Fruit fly (Drosophila melanogaster) whole organism, pupa: ENCODE measurements around the gene CG31445.

ENCODE experiments used
- CG10348 ChIP-seq: fragments of 200-800 bp; sonication (Bioruptor generic); IDR thresholded peaks from 2 replicates; pipeline ENCODE4 v1.3.6; 2022; ENCODE audit warnings: missing biosample characterization, missing genetic modification characterization
- CG12605 ChIP-seq: fragments of 200-800 bp; sonication (Bioruptor generic); IDR thresholded peaks from 2 replicates; pipeline ENCODE4 v1.3.6; 2022; ENCODE audit warnings: missing biosample characterization, missing genetic modification characterization
- CG13204 ChIP-seq: fragments of 200-800 bp; sonication (Bioruptor generic); optimal IDR thresholded peaks from 2 replicates; lab custom pipeline; 2018; ENCODE audit warnings: missing biosample characterization, mild to moderate bottlenecking, missing genetic modification characterization, moderate library complexity
- CG14655 ChIP-seq: fragments of 200-800 bp; sonication (Bioruptor generic); optimal IDR thresholded peaks from 3 replicates; lab custom pipeline; 2017; ENCODE audit warnings: mild to moderate bottlenecking, missing biosample characterization, missing genetic modification reagents, missing genetic modification characterization
- CG15710 ChIP-seq: fragments of 200-800 bp; sonication (Bioruptor generic); optimal IDR thresholded peaks from 2 replicates; lab custom pipeline; 2018; ENCODE audit warnings: missing biosample characterization, mild to moderate bottlenecking, missing genetic modification characterization, moderate library complexity
- CG17806 ChIP-seq: fragments of 200-800 bp; sonication (Bioruptor generic); optimal IDR thresholded peaks from 2 replicates; lab custom pipeline; 2018; ENCODE audit warnings: missing biosample characterization, mild to moderate bottlenecking, missing genetic modification characterization, moderate library complexity
- CG32121 ChIP-seq: fragments of 200-800 bp; sonication (Bioruptor generic); IDR thresholded peaks from 2 replicates; pipeline ENCODE4 v1.3.6; 2022; ENCODE audit warnings: missing biosample characterization, missing genetic modification characterization
- CG34367 ChIP-seq: fragments of 200-800 bp; sonication (Bioruptor generic); optimal IDR thresholded peaks from 2 replicates; lab custom pipeline; 2018; ENCODE audit warnings: missing biosample characterization, mild to moderate bottlenecking, missing genetic modification characterization
- CG4496 ChIP-seq: fragments of 200-800 bp; sonication (Bioruptor generic); IDR thresholded peaks from 3 replicates; pipeline ENCODE4 v1.3.6; 2022; ENCODE audit warnings: missing biosample characterization, missing genetic modification characterization
- CG8159 ChIP-seq: fragments of 200-800 bp; sonication (Bioruptor generic); optimal IDR thresholded peaks from 3 replicates; lab custom pipeline; 2018; ENCODE audit warnings: missing biosample characterization, mild to moderate bottlenecking, missing genetic modification characterization, moderate library complexity
- CG8301 ChIP-seq: fragments of 200-800 bp; sonication (Bioruptor generic); optimal IDR thresholded peaks from 2 replicates; lab custom pipeline; 2018; ENCODE audit warnings: missing biosample characterization, mild to moderate bottlenecking, missing genetic modification characterization
- CG9948 ChIP-seq: fragments of 200-800 bp; sonication (Bioruptor generic); optimal IDR thresholded peaks from 2 replicates; lab custom pipeline; 2018; ENCODE audit warnings: missing biosample characterization, mild to moderate bottlenecking, missing genetic modification characterization, moderate library complexity
- D1 ChIP-seq: fragments of 200-800 bp; sonication (Bioruptor generic); optimal IDR thresholded peaks from 2 replicates; lab custom pipeline; 2018; ENCODE audit warnings: missing biosample characterization, mild to moderate bottlenecking, missing genetic modification characterization, moderate library complexity
- EcR ChIP-seq: fragments of 200-800 bp; sonication (Bioruptor generic); optimal IDR thresholded peaks from 3 replicates; lab custom pipeline; 2019; ENCODE audit warnings: missing biosample characterization, missing genetic modification characterization, mild to moderate bottlenecking, moderate library complexity, missing genetic modification reagents
- Ets98B ChIP-seq: fragments of 200-800 bp; sonication (Bioruptor generic); IDR thresholded peaks from 2 replicates; pipeline ENCODE4 v1.3.6; 2022; ENCODE audit warnings: missing biosample characterization, missing genetic modification characterization
- Pif1A ChIP-seq: fragments of 200-800 bp; sonication (Bioruptor generic); optimal IDR thresholded peaks from 3 replicates; lab custom pipeline; 2016; ENCODE audit warnings: missing biosample characterization, missing genetic modification characterization
- Pif1B ChIP-seq: fragments of 200-800 bp; sonication (Bioruptor generic); optimal IDR thresholded peaks from 3 replicates; lab custom pipeline; 2016; ENCODE audit warnings: missing biosample characterization, missing genetic modification characterization
- Snoo ChIP-seq: fragments of 200-800 bp; sonication (Bioruptor generic); optimal IDR thresholded peaks from 3 replicates; lab custom pipeline; 2017; ENCODE audit warnings: missing biosample characterization, mild to moderate bottlenecking, missing genetic modification characterization, inconsistent platforms
- fd96Ca ChIP-seq: fragments of 200-800 bp; sonication (Bioruptor generic); IDR thresholded peaks from 3 replicates; pipeline ENCODE4 v1.3.6; 2022; ENCODE audit warnings: missing biosample characterization, missing genetic modification characterization
- gl ChIP-seq: fragments of 200-800 bp; sonication (Bioruptor generic); optimal IDR thresholded peaks from 2 replicates; lab custom pipeline; 2018; ENCODE audit warnings: missing biosample characterization, mild to moderate bottlenecking, missing genetic modification characterization
- rn ChIP-seq: fragments of 200-800 bp; sonication (Bioruptor generic); IDR thresholded peaks from 2 replicates; pipeline ENCODE4 v1.3.6; 2022; ENCODE audit warnings: missing biosample characterization, missing genetic modification characterization

The CG31445 gene

DNA sequence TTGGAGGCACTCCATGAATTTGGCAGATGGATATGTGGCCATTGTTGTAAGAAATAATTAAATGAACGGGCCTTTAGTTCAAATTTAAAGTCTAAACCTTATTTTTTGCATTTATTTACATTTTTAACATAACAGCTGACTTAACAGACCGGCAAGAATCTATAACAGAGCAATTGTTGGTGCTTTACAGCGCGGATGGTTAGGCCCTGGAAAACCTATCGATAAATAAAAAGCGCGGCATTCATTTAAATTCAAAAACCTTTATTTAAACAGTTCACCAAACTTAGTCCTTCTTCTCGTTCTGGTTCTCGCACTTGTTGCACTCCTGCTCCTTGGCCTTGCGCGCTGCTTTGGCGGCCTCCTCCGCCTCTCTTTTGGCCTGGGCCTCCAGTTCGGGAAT lies 42.2 kb downstream of the CG31445 start, which contains the start of gene Mesh1:
TSS of gene Mesh1 (minus strand) at position 108 of the 400 bp plus-strand sequence.
- TF ChIP-seq Pif1B (GFP tag; lab: Kevin White, UChicago) (no peak), CG8159 (tag; lab: Kevin White, UChicago) (no peak), Snoo (tag; lab: Kevin White, UChicago) (no peak), CG15710 (tag; lab: Kevin White, UChicago) (no peak), fd96Ca (GFP tag; lab: Robert Waterston, UW) (no peak), rn (GFP tag; lab: Robert Waterston, UW) (no peak), CG14655 (GFP tag; lab: Kevin White, UChicago) (no peak), CG34367 (no peak), gl (no peak), CG12605 (GFP tag; lab: Robert Waterston, UW) (no peak), CG17806 (tag; lab: Kevin White, UChicago) (no peak), EcR (GFP tag; lab: Kevin White, UChicago) (no peak), Ets98B (no peak), CG32121 (GFP tag; lab: Robert Waterston, UW) (no peak), CG10348 (GFP tag; lab: Robert Waterston, UW) (no peak), Pif1A (GFP tag; lab: Kevin White, UChicago) (no peak), CG4496 (GFP tag; lab: Robert Waterston, UW) (no peak), CG13204 (no peak), CG9948 (tag; lab: Kevin White, UChicago) (no peak)

DNA sequence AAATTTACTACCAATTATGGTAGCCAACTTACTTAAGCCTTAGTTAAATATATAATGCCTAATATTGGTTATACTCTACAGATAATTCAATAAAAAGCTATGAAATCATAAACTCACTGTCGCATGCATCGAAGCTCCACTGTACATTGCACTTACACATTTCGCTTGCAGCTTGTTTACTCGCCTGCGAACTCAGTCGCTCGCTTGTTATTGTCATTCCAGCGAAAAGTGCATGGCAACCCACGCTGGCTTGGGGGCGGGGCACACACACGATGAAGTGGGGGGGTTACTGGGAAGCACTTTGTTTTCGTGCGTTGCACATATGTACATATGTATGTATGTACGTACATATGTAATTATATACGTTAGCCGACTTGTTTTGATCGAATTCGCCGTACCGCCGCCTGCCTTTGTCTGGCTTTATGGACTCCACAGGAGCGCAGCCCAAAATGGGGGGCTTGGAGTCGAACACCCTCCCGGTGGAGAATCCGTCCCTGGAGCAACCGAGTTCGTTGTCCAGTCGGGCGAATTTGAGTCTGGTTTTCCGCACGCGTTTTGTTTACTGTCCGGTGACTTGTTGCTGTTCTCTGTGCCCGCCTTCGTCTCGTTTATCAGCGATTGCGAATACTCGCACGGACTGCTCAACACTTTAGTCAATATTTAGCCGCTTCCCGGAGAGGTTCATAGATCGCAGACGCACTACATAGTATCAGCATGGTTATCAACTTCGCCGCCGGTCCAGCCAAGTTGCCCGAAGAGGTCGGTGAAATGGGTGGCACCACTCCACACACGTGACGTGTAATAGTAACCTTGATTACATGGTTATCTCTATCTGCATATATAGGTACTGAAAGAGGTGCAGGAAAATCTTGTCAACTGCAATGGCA lies 44.6 kb downstream of the CG31445 start, which contains the start of gene CG11899:
TSS of gene CG11899 (plus strand) at position 648 of the 887 bp plus-strand sequence.
- TF ChIP-seq gl: peak; percentile 80
- TF ChIP-seq Pif1A (GFP tag; lab: Kevin White, UChicago): peak; percentile 73
- no peak for TF ChIP-seq D1 (tag; lab: Kevin White, UChicago)
- TF ChIP-seq Snoo (tag; lab: Kevin White, UChicago): peak; percentile 77
- peak; percentile 68 for TF ChIP-seq CG12605 (GFP tag; lab: Robert Waterston, UW)
- peak; percentile 84 for TF ChIP-seq CG4496 (GFP tag; lab: Robert Waterston, UW)
- peak; percentile 59 for TF ChIP-seq CG17806 (tag; lab: Kevin White, UChicago)
- peak; percentile 56 for TF ChIP-seq CG34367
- peak; percentile 78 for TF ChIP-seq CG14655 (GFP tag; lab: Kevin White, UChicago)
- TF ChIP-seq CG8159 (tag; lab: Kevin White, UChicago): peak; percentile 63
- no peak for TF ChIP-seq CG10348 (GFP tag; lab: Robert Waterston, UW)
- TF ChIP-seq CG8301 (tag; lab: Kevin White, UChicago): peak; percentile 53
- peak; percentile 55 for TF ChIP-seq CG15710 (tag; lab: Kevin White, UChicago)
- TF ChIP-seq CG13204: peak; percentile 83
- peak; percentile 82 for TF ChIP-seq Pif1B (GFP tag; lab: Kevin White, UChicago)
- TF ChIP-seq CG9948 (tag; lab: Kevin White, UChicago): peak; percentile 43
- peak; percentile 99 for TF ChIP-seq EcR (GFP tag; lab: Kevin White, UChicago)
- TF ChIP-seq CG32121 (GFP tag; lab: Robert Waterston, UW): peak; percentile 69
- TF ChIP-seq fd96Ca (GFP tag; lab: Robert Waterston, UW): peak; percentile 88
- TF ChIP-seq rn (GFP tag; lab: Robert Waterston, UW): peak; percentile 59; the same call in 1 of the 2 replicates
- TF ChIP-seq Ets98B: peak; percentile 88

DNA sequence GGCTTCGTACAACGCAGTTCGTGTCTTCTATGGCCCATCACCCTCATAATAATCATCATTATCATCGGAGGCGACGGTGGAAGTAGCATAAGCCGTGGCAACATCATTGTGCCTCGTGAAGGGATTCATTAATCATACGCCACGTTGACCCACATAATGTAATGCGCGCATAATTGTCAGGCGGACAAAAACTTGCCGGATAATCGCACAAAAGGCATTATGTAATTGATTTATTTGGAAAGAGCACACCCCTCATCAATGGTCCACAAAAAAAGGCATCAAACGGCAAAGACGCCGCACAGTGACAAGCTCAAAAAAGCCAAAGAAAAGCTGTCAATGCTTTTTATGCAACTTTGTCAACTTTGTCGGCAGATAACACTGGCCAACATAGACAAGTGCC lies 46.3 kb downstream of the CG31445 start:
- no peak for TF ChIP-seq CG9948 (tag; lab: Kevin White, UChicago)
- no peak for TF ChIP-seq Pif1B (GFP tag; lab: Kevin White, UChicago)
- no peak for TF ChIP-seq gl
- TF ChIP-seq Snoo (tag; lab: Kevin White, UChicago): no peak
- no peak for TF ChIP-seq CG15710 (tag; lab: Kevin White, UChicago)

DNA sequence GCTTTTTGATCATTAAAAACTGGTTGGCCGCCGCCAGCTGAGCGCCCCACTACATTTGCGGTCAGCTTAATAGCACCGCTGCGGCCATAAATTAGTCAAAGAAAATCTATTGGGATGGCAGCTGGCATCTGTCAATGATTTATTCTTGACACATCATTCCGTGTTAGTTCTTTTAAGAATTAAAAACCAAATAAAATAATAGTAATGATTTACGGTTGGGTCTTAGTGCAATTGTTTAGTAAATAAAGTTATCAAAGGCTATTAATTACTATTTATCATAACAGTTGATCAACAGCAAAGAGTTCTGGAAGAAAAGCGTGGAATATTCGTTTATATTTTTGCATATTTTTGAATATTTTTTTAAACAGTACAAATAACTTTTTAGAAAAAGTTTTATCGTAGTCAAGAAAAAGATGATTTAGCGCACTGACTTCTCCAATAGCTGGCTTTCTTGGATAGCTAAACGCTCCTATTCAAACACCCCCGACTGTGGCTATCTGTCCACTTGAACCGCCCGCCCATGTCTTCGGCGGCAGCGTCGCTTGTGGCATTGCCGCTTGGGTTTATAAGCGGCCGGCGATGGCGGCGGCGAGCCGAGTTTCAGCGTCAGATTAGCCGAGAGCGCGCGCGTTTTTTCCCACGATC lies 47.5 kb downstream of the CG31445 start, which contains the start of gene CG14515:
TSS of gene CG14515 (plus strand) at position 590 of the 645 bp plus-strand sequence.
- TF ChIP-seq Pif1A (GFP tag; lab: Kevin White, UChicago): no peak
- TF ChIP-seq CG32121 (GFP tag; lab: Robert Waterston, UW): 0 out of 2 replicates have a peak, but pooled peaks have one; percentile 21
- peak; percentile 30 for TF ChIP-seq CG14655 (GFP tag; lab: Kevin White, UChicago)

DNA sequence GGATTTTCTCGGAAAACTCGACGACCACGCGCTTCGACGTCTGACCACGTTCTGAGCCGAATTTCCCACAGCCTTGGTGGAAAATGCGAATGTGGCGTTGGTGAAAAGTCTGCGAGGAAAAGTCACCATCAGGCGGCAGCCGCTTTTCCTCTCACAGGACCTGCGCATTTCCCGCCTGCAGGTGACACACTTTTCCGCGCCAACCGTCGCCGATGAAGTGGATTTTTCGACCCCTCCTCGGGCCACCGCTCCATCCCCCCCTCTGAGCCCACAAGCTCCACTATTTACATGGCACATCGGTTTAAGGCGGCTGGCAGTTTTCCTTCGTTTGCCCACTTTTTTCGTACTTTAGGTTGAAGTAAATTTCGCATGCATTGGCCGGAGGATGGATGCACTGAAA lies 49.7 kb downstream of the CG31445 start, which contains the start of gene jus:
TSS of gene jus (minus strand) at position 38 of the 400 bp plus-strand sequence.
- TF ChIP-seq D1 (tag; lab: Kevin White, UChicago): no peak
- TF ChIP-seq Snoo (tag; lab: Kevin White, UChicago): no peak
- TF ChIP-seq CG17806 (tag; lab: Kevin White, UChicago): no peak
- TF ChIP-seq EcR (GFP tag; lab: Kevin White, UChicago): no peak
- TF ChIP-seq CG13204: no peak
- TF ChIP-seq Pif1A (GFP tag; lab: Kevin White, UChicago): no peak
- TF ChIP-seq fd96Ca (GFP tag; lab: Robert Waterston, UW): no peak
- TF ChIP-seq CG4496 (GFP tag; lab: Robert Waterston, UW): no peak
- no peak for TF ChIP-seq CG34367
- TF ChIP-seq CG15710 (tag; lab: Kevin White, UChicago): no peak
- TF ChIP-seq Ets98B: no peak
- no peak for TF ChIP-seq gl
- no peak for TF ChIP-seq CG8159 (tag; lab: Kevin White, UChicago)
- TF ChIP-seq Pif1B (GFP tag; lab: Kevin White, UChicago): no peak
- no peak for TF ChIP-seq CG8301 (tag; lab: Kevin White, UChicago)
- TF ChIP-seq CG12605 (GFP tag; lab: Robert Waterston, UW): no peak
- TF ChIP-seq rn (GFP tag; lab: Robert Waterston, UW): no peak
- TF ChIP-seq CG10348 (GFP tag; lab: Robert Waterston, UW): no peak
- no peak for TF ChIP-seq CG32121 (GFP tag; lab: Robert Waterston, UW)
- TF ChIP-seq, all 21 proteins: peak for 0
